Worm (Caenorhabditis elegans): ENCODE measurements around the gene C27D9.1.

Gene C27D9.1

ce11 chrII:4749581-4749980, 3.6 kb upstream of the C27D9.1 start, which contains the start of gene F41C3.2:
Gene F41C3.2, plus strand, starts transcription at chrII:4749968.
- no peak for TF ChIP-seq ztf-29 (GFP tag; IDR thresholded peaks at IDR 0.05)
- TF ChIP-seq ref-1 (GFP tag; conservative IDR thresholded peaks at IDR 0.05) = no peak
- no peak for TF ChIP-seq klf-2 (GFP tag; conservative IDR thresholded peaks at IDR 0.05)
- TF ChIP-seq tab-1 (GFP tag; IDR thresholded peaks at IDR 0.05) = no peak
- TF ChIP-seq ztf-23 (GFP tag; IDR thresholded peaks at IDR 0.05) = no peak
- no peak for TF ChIP-seq T22C8.4 (GFP tag; IDR thresholded peaks at IDR 0.05)
- TF ChIP-seq cog-1 (tag; optimal IDR thresholded peaks at IDR 0.05) = no peak

ce11 chrII:4752257-4752728, 920 bp upstream of the C27D9.1 start, which contains the start of gene F41C3.1:
Gene F41C3.1, plus strand, starts transcription at chrII:4752307.
- TF ChIP-seq klf-2 (GFP tag; conservative IDR thresholded peaks at IDR 0.05) (no peak), flt-1 (GFP tag; IDR thresholded peaks at IDR 0.05) (no peak), tab-1 (GFP tag; IDR thresholded peaks at IDR 0.05) (no peak), cog-1 (tag; optimal IDR thresholded peaks at IDR 0.05) (no peak), med-1 (GFP tag; optimal IDR thresholded peaks at IDR 0.05; ENCODE audit: insufficient read depth) (no peak), ref-1 (GFP tag; conservative IDR thresholded peaks at IDR 0.05) (no peak), ztf-29 (GFP tag; IDR thresholded peaks at IDR 0.05) (no peak), T22C8.4 (GFP tag; IDR thresholded peaks at IDR 0.05) (no peak), ztf-23 (GFP tag; IDR thresholded peaks at IDR 0.05) (no peak)

- TF ChIP-seq ref-1 (GFP tag; conservative IDR thresholded peaks at IDR 0.05) (no peak), ztf-23 (GFP tag; IDR thresholded peaks at IDR 0.05) (no peak), ztf-29 (GFP tag; IDR thresholded peaks at IDR 0.05) (no peak), cog-1 (tag; optimal IDR thresholded peaks at IDR 0.05) (no peak), med-1 (GFP tag; optimal IDR thresholded peaks at IDR 0.05; ENCODE audit: insufficient read depth) (no peak), klf-2 (GFP tag; conservative IDR thresholded peaks at IDR 0.05) (no peak), tab-1 (GFP tag; IDR thresholded peaks at IDR 0.05) (no peak), flt-1 (GFP tag; IDR thresholded peaks at IDR 0.05) (no peak)
Observed at ce11 chrII:4755654-4756053, 2.4 kb downstream of the C27D9.1 start.

- TF ChIP-seq T22C8.4 (GFP tag; IDR thresholded peaks at IDR 0.05) = no peak
- TF ChIP-seq ztf-29 (GFP tag; IDR thresholded peaks at IDR 0.05) = no peak
- TF ChIP-seq ztf-23 (GFP tag; IDR thresholded peaks at IDR 0.05) = no peak
- TF ChIP-seq flt-1 (GFP tag; IDR thresholded peaks at IDR 0.05) = no peak
- TF ChIP-seq ref-1 (GFP tag; conservative IDR thresholded peaks at IDR 0.05) = no peak
- no peak for TF ChIP-seq tab-1 (GFP tag; IDR thresholded peaks at IDR 0.05)
- TF ChIP-seq klf-2 (GFP tag; conservative IDR thresholded peaks at IDR 0.05) = no peak
- TF ChIP-seq cog-1 (tag; optimal IDR thresholded peaks at IDR 0.05) = no peak
- no peak for TF ChIP-seq med-1 (GFP tag; optimal IDR thresholded peaks at IDR 0.05; ENCODE audit: insufficient read depth)
Observed at ce11 chrII:4756751-4757150, 3.5 kb downstream of the C27D9.1 start, which contains the start of gene C27D9.2. Gene C27D9.2, minus strand, starts transcription at chrII:4756851.

ce11 chrII:4758462-4758861, 5.2 kb downstream of the C27D9.1 start, which contains the start of gene F26G1.3:
Gene F26G1.3, plus strand, starts transcription at chrII:4758762.
- TF ChIP-seq ztf-29 (GFP tag; IDR thresholded peaks at IDR 0.05) = no peak
- TF ChIP-seq cog-1 (tag; optimal IDR thresholded peaks at IDR 0.05) = no peak
- TF ChIP-seq klf-2 (GFP tag; conservative IDR thresholded peaks at IDR 0.05) = no peak
- TF ChIP-seq T22C8.4 (GFP tag; IDR thresholded peaks at IDR 0.05) = no peak
- TF ChIP-seq ztf-23 (GFP tag; IDR thresholded peaks at IDR 0.05) = no peak
- TF ChIP-seq tab-1 (GFP tag; IDR thresholded peaks at IDR 0.05) = no peak
- no peak for TF ChIP-seq ref-1 (GFP tag; conservative IDR thresholded peaks at IDR 0.05)
- no peak for TF ChIP-seq med-1 (GFP tag; optimal IDR thresholded peaks at IDR 0.05; ENCODE audit: insufficient read depth)
- TF ChIP-seq flt-1 (GFP tag; IDR thresholded peaks at IDR 0.05) = no peak

ce11 chrII:4759835-4760234, 6.6 kb downstream of the C27D9.1 start:
- no peak for TF ChIP-seq ref-1 (GFP tag; conservative IDR thresholded peaks at IDR 0.05)
- TF ChIP-seq ztf-23 (GFP tag; IDR thresholded peaks at IDR 0.05) = no peak
- TF ChIP-seq klf-2 (GFP tag; conservative IDR thresholded peaks at IDR 0.05) = no peak
- TF ChIP-seq T22C8.4 (GFP tag; IDR thresholded peaks at IDR 0.05) = no peak
- no peak for TF ChIP-seq cog-1 (tag; optimal IDR thresholded peaks at IDR 0.05)
- TF ChIP-seq ztf-29 (GFP tag; IDR thresholded peaks at IDR 0.05) = no peak
- no peak for TF ChIP-seq tab-1 (GFP tag; IDR thresholded peaks at IDR 0.05)
- TF ChIP-seq flt-1 (GFP tag; IDR thresholded peaks at IDR 0.05) = no peak
- TF ChIP-seq med-1 (GFP tag; optimal IDR thresholded peaks at IDR 0.05; ENCODE audit: insufficient read depth) = no peak

- TF ChIP-seq klf-2 (GFP tag; conservative IDR thresholded peaks at IDR 0.05) (no peak), flt-1 (GFP tag; IDR thresholded peaks at IDR 0.05) (no peak), ztf-29 (GFP tag; IDR thresholded peaks at IDR 0.05) (no peak), cog-1 (tag; optimal IDR thresholded peaks at IDR 0.05) (no peak), T22C8.4 (GFP tag; IDR thresholded peaks at IDR 0.05) (no peak), med-1 (GFP tag; optimal IDR thresholded peaks at IDR 0.05; ENCODE audit: insufficient read depth) (no peak), tab-1 (GFP tag; IDR thresholded peaks at IDR 0.05) (no peak)
Observed at ce11 chrII:4761020-4761419, 7.8 kb downstream of the C27D9.1 start.

- TF ChIP-seq ref-1 (GFP tag; conservative IDR thresholded peaks at IDR 0.05) (no peak), ztf-29 (GFP tag; IDR thresholded peaks at IDR 0.05) (no peak), klf-2 (GFP tag; conservative IDR thresholded peaks at IDR 0.05) (no peak), flt-1 (GFP tag; IDR thresholded peaks at IDR 0.05) (no peak), ztf-23 (GFP tag; IDR thresholded peaks at IDR 0.05) (no peak), cog-1 (tag; optimal IDR thresholded peaks at IDR 0.05) (no peak), med-1 (GFP tag; optimal IDR thresholded peaks at IDR 0.05; ENCODE audit: insufficient read depth) (no peak), tab-1 (GFP tag; IDR thresholded peaks at IDR 0.05) (no peak), T22C8.4 (GFP tag; IDR thresholded peaks at IDR 0.05) (no peak)
Observed at ce11 chrII:4762574-4763285, 9.5 kb downstream of the C27D9.1 start, which contains the start of gene F26G1.2. Gene F26G1.2, plus strand, starts transcription at chrII:4763081.

ce11 chrII:4766284-4766683, 13.1 kb downstream of the C27D9.1 start, which contains the start of gene ttm-2:
Gene ttm-2, minus strand, starts transcription at chrII:4766384.
- TF ChIP-seq cog-1 (tag; optimal IDR thresholded peaks at IDR 0.05) = no peak
- no peak for TF ChIP-seq T22C8.4 (GFP tag; IDR thresholded peaks at IDR 0.05)
- no peak for TF ChIP-seq ztf-23 (GFP tag; IDR thresholded peaks at IDR 0.05)
- TF ChIP-seq klf-2 (GFP tag; conservative IDR thresholded peaks at IDR 0.05) = no peak

All from whole organism, midembryonic.